Fruit fly (Drosophila melanogaster) whole organism, embryonic: Measurements from ENCODE around the gene CG8630.

ENCODE experiments used
- Bgb ChIP-seq: fragments of 200-800 bp; sonication (Bioruptor generic); IDR thresholded peaks from 2 replicates; pipeline ENCODE4 v1.3.6; 2022; ENCODE audit warnings: missing biosample characterization, missing genetic modification characterization; ENCODE audit not compliant: partially characterized antibody
- BtbVII ChIP-seq: fragments of 200-800 bp; sonication (Bioruptor generic); optimal IDR thresholded peaks from 3 replicates; lab custom pipeline; 2017; ENCODE audit warnings: missing biosample characterization, mild to moderate bottlenecking, missing genetic modification characterization
- CG18476 ChIP-seq: fragments of 200-800 bp; sonication (Bioruptor generic); optimal IDR thresholded peaks from 2 replicates; lab custom pipeline; 2016; ENCODE audit warnings: missing biosample characterization, mild to moderate bottlenecking, missing genetic modification characterization
- CG34422 ChIP-seq: fragments of 200-800 bp; sonication (Bioruptor generic); IDR thresholded peaks from 3 replicates; pipeline ENCODE4 v1.3.6; 2022; ENCODE audit warnings: missing biosample characterization, missing genetic modification characterization
- CG6765 ChIP-seq: fragments of 200-800 bp; sonication (Bioruptor generic); optimal IDR thresholded peaks from 3 replicates; lab custom pipeline; 2017; ENCODE audit warnings: missing biosample characterization, mild to moderate bottlenecking, missing genetic modification characterization
- CG8388 ChIP-seq: fragments of 200-800 bp; sonication (Bioruptor generic); optimal IDR thresholded peaks from 2 replicates; lab custom pipeline; 2019; ENCODE audit warnings: missing biosample characterization, mild to moderate bottlenecking, missing genetic modification characterization, moderate library complexity
- Dfd ChIP-seq, 2 experiments: fragments of >200 bp; optimal IDR thresholded peaks; 2 replicates each; lab custom pipeline; 2017; ENCODE audit warnings: missing biosample characterization in 2 of 2, missing genetic modification characterization in 2 of 2
- NFAT ChIP-seq: fragments of 200-800 bp; sonication (Bioruptor generic); IDR thresholded peaks from 2 replicates; pipeline ENCODE4 v1.3.6; 2022; ENCODE audit warnings: missing biosample characterization, missing genetic modification characterization
- Nf-YA ChIP-seq: fragments of 200-800 bp; sonication (Bioruptor generic); IDR thresholded peaks from 2 replicates; pipeline ENCODE4 v1.3.6; 2022; ENCODE audit warnings: missing biosample characterization, missing genetic modification characterization
- knrl ChIP-seq: fragments of 200-800 bp; sonication (Bioruptor generic); IDR thresholded peaks from 3 replicates; pipeline ENCODE4 v1.3.6; 2022; ENCODE audit warnings: missing biosample characterization, missing genetic modification characterization; ENCODE audit not compliant: partially characterized antibody
- prd ChIP-seq, 3 experiments: fragments of >200 bp in 2 of 3; fragments of 200-800 bp in 1 of 3; sonication (Bioruptor generic) in 1 of 3; optimal IDR thresholded peaks in 2 of 3; IDR thresholded peaks in 1 of 3; 2 replicates in 2 of 3; 3 replicates in 1 of 3; pipeline versions ENCODE4 v1.3.6 to Lab custom; 2017 to 2022; ENCODE audit warnings: missing biosample characterization in 1 of 3, missing genetic modification characterization in 1 of 3

DNA sequence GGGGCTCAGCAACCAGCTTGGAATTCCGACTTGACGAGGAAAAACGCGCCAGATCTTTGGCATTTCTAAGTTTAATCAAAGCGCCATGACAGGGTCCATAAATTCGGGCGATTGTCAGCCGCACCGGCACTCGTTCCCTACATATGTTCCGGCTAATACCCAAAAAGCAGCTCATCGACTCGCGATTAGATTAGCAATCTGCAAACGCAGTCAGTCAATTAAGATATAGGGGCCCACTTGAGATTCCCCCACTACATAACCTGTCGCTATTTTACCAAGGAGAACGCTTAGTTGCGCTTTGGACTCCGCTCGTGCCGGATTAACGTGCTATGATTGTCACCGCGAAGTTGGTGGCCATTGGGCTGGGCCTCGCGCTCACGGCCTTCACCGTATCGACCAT, 14.9 kb downstream of the CG8630 start, which contains the start of gene CG8773:
- TF ChIP-seq CG8388 (GFP tag; lab: Kevin White, UChicago), result no peak
- TF ChIP-seq Bgb, result no peak
- TF ChIP-seq knrl, result no peak
- TF ChIP-seq NFAT (GFP tag; lab: Robert Waterston, UW), result no peak
- no peak for TF ChIP-seq BtbVII (GFP tag; lab: Kevin White, UChicago)
- no peak for TF ChIP-seq Nf-YA (GFP tag; lab: Robert Waterston, UW)
- no peak for TF ChIP-seq CG34422 (GFP tag; lab: Robert Waterston, UW)
- TF ChIP-seq Dfd (GFP tag; optimal IDR thresholded peaks at IDR 0.05; lab: Kevin White, UChicago), result no peak
- TF ChIP-seq CG18476 (GFP tag; lab: Kevin White, UChicago), result no peak
- TF ChIP-seq prd (optimal IDR thresholded peaks at IDR 0.05; lab: Kevin White, UChicago), result no peak
- TF ChIP-seq prd (GFP tag; IDR thresholded peaks at IDR 0.05; lab: Robert Waterston, UW), result no peak
- TF ChIP-seq CG6765, result no peak
